Fruit fly (Drosophila melanogaster) whole organism, embryonic: Measurements from ENCODE around the gene CG18281.

ENCODE experiments used
- ATbp ChIP-seq: fragments of 200-800 bp; sonication (Bioruptor generic); optimal IDR thresholded peaks from 2 replicates; lab custom pipeline; 2017; ENCODE audit warnings: missing biosample characterization, mild to moderate bottlenecking, missing genetic modification characterization, missing genetic modification reagents
- Abd-B ChIP-seq: fragments of 200-800 bp; sonication (Bioruptor generic); optimal IDR thresholded peaks from 2 replicates; lab custom pipeline; 2018; ENCODE audit warnings: missing biosample characterization, mild to moderate bottlenecking, missing genetic modification characterization, moderate library complexity
- Atf3 ChIP-seq: fragments of 200-800 bp; sonication (Bioruptor generic); optimal IDR thresholded peaks from 3 replicates; lab custom pipeline; 2016; ENCODE audit warnings: missing biosample characterization, missing genetic modification characterization
- CG10654 ChIP-seq: fragments of 200-800 bp; sonication (Bioruptor generic); optimal IDR thresholded peaks from 2 replicates; lab custom pipeline; 2016; ENCODE audit warnings: missing biosample characterization, missing genetic modification characterization
- CG11723 ChIP-seq: fragments of 200-800 bp; sonication (Bioruptor generic); optimal IDR thresholded peaks from 2 replicates; lab custom pipeline; 2017; ENCODE audit warnings: missing biosample characterization, mild to moderate bottlenecking, missing genetic modification characterization
- CG14965 ChIP-seq: fragments of 200-800 bp; sonication (Bioruptor generic); optimal IDR thresholded peaks from 2 replicates; lab custom pipeline; 2016; ENCODE audit warnings: missing biosample characterization, missing genetic modification characterization, borderline replicate concordance
- CG15073 ChIP-seq: fragments of 200-800 bp; sonication (Bioruptor generic); optimal IDR thresholded peaks from 2 replicates; lab custom pipeline; 2016; ENCODE audit warnings: missing biosample characterization, missing genetic modification characterization
- CG1529 ChIP-seq: fragments of 200-800 bp; sonication (Bioruptor generic); optimal IDR thresholded peaks from 3 replicates; lab custom pipeline; 2018; ENCODE audit warnings: missing biosample characterization, missing genetic modification characterization
- CG15696 ChIP-seq: fragments of 200-800 bp; sonication (Bioruptor generic); optimal IDR thresholded peaks from 2 replicates; lab custom pipeline; 2019; ENCODE audit warnings: missing biosample characterization, mild to moderate bottlenecking, missing genetic modification characterization, moderate library complexity
- CG17186 ChIP-seq: fragments of 200-800 bp; sonication (Bioruptor generic); optimal IDR thresholded peaks from 3 replicates; lab custom pipeline; 2017; ENCODE audit warnings: missing biosample characterization, missing genetic modification reagents, missing genetic modification characterization
- CG18599 ChIP-seq: fragments of 200-800 bp; sonication (Bioruptor generic); optimal IDR thresholded peaks from 3 replicates; lab custom pipeline; 2017; ENCODE audit warnings: missing biosample characterization, missing genetic modification characterization, mild to moderate bottlenecking, moderate library complexity, missing genetic modification reagents
- CG31224 ChIP-seq: fragments of 200-800 bp; sonication (Bioruptor generic); IDR thresholded peaks from 2 replicates; pipeline ENCODE4 v1.3.6; 2022; ENCODE audit warnings: missing biosample characterization, missing genetic modification characterization
- CG31388 ChIP-seq: fragments of 200-800 bp; sonication (Bioruptor generic); optimal IDR thresholded peaks from 2 replicates; lab custom pipeline; 2016; ENCODE audit warnings: missing biosample characterization, missing genetic modification characterization
- CG31441 ChIP-seq: fragments of 200-800 bp; sonication (Bioruptor generic); IDR thresholded peaks from 2 replicates; pipeline ENCODE4 v1.3.6; 2022; ENCODE audit warnings: missing biosample characterization, missing genetic modification characterization
- CG32767 ChIP-seq: fragments of 200-800 bp; sonication (Bioruptor generic); IDR thresholded peaks from 2 replicates; pipeline ENCODE4 v1.3.6; 2022; ENCODE audit warnings: missing biosample characterization, missing genetic modification characterization
- CG3847 ChIP-seq: fragments of 200-800 bp; sonication (Bioruptor generic); IDR thresholded peaks from 2 replicates; pipeline ENCODE4 v1.3.6; 2022; ENCODE audit warnings: missing biosample characterization, missing genetic modification characterization
- CG42726 ChIP-seq: fragments of 200-800 bp; sonication (Bioruptor generic); IDR thresholded peaks from 2 replicates; pipeline ENCODE4 v1.3.6; 2022; ENCODE audit warnings: missing biosample characterization, missing genetic modification characterization; ENCODE audit not compliant: partially characterized antibody
- CG4282 ChIP-seq: fragments of 200-800 bp; sonication (Bioruptor generic); optimal IDR thresholded peaks from 2 replicates; lab custom pipeline; 2016; ENCODE audit warnings: missing biosample characterization, missing genetic modification characterization
- CG4360 ChIP-seq: fragments of 200-800 bp; sonication (Bioruptor generic); IDR thresholded peaks from 2 replicates; pipeline ENCODE4 v1.3.6; 2022; ENCODE audit warnings: missing biosample characterization, missing genetic modification characterization
- CG4854 ChIP-seq: fragments of 200-800 bp; sonication (Bioruptor generic); optimal IDR thresholded peaks from 2 replicates; lab custom pipeline; 2016; ENCODE audit warnings: missing biosample characterization, missing genetic modification characterization, inconsistent platforms
- CG7556 ChIP-seq: fragments of 200-800 bp; sonication (Bioruptor generic); optimal IDR thresholded peaks from 2 replicates; lab custom pipeline; 2017; ENCODE audit warnings: missing biosample characterization, mild to moderate bottlenecking, missing genetic modification characterization
- CG8924 ChIP-seq: fragments of 200-800 bp; optimal IDR thresholded peaks from 3 replicates; lab custom pipeline; 2019; ENCODE audit warnings: missing biosample characterization, mild to moderate bottlenecking, missing genetic modification characterization, moderate library complexity
- CG8944 ChIP-seq: fragments of 200-800 bp; sonication (Bioruptor generic); optimal IDR thresholded peaks from 3 replicates; lab custom pipeline; 2016; ENCODE audit warnings: missing biosample characterization, missing genetic modification characterization
- CG9609 ChIP-seq: fragments of 200-800 bp; sonication (Bioruptor generic); optimal IDR thresholded peaks from 3 replicates; lab custom pipeline; 2016; ENCODE audit warnings: missing biosample characterization, missing genetic modification characterization
- CG9727 ChIP-seq: fragments of 200-800 bp; sonication (Bioruptor generic); optimal IDR thresholded peaks from 3 replicates; lab custom pipeline; 2017; ENCODE audit warnings: missing biosample characterization, mild to moderate bottlenecking, missing genetic modification characterization
- CoRest ChIP-seq: fragments of 200-800 bp; sonication (Bioruptor generic); optimal IDR thresholded peaks from 3 replicates; lab custom pipeline; 2018; ENCODE audit warnings: missing biosample characterization, mild to moderate bottlenecking, missing genetic modification characterization, moderate library complexity
- Doc3 ChIP-seq: fragments of 200-800 bp; sonication (Bioruptor generic); IDR thresholded peaks from 3 replicates; pipeline ENCODE4 v1.3.6; 2022; ENCODE audit warnings: missing biosample characterization, missing genetic modification characterization; ENCODE audit not compliant: partially characterized antibody
- Eip74EF ChIP-seq, 2 experiments: fragments of 200-800 bp in 1 of 2; fragments of >200 bp in 1 of 2; sonication (Bioruptor generic) in 1 of 2; optimal IDR thresholded peaks; 2 replicates each; lab custom pipeline; 2017 to 2019; ENCODE audit warnings: missing biosample characterization in 2 of 2, missing genetic modification characterization in 2 of 2, mild to moderate bottlenecking in 1 of 2, moderate library complexity in 1 of 2
- HLH3B ChIP-seq: fragments of 200-800 bp; sonication (Bioruptor generic); IDR thresholded peaks from 2 replicates; pipeline ENCODE4 v1.3.6; 2022; ENCODE audit warnings: missing biosample characterization, missing genetic modification characterization
- Scr ChIP-seq: fragments of 200-800 bp; sonication (Bioruptor generic); IDR thresholded peaks from 2 replicates; pipeline ENCODE4 v1.3.6; 2022; ENCODE audit warnings: missing biosample characterization, missing genetic modification characterization; ENCODE audit not compliant: partially characterized antibody
- Stat92E ChIP-seq, 3 experiments: fragments of >200 bp in 2 of 3; fragments of 200-800 bp in 1 of 3; sonication (Bioruptor generic) in 1 of 3; optimal IDR thresholded peaks; 2 replicates each; lab custom pipeline; 2017 to 2019; ENCODE audit warnings: missing biosample characterization in 3 of 3, missing genetic modification characterization in 3 of 3, mild to moderate bottlenecking in 1 of 3, moderate library complexity in 1 of 3
- Taf1 ChIP-seq: fragments of 200-800 bp; sonication (Bioruptor generic); IDR thresholded peaks from 2 replicates; pipeline ENCODE4 v1.3.6; 2022; ENCODE audit warnings: missing biosample characterization, missing genetic modification characterization
- YL-1 ChIP-seq: fragments of 200-800 bp; sonication (Bioruptor generic); optimal IDR thresholded peaks from 3 replicates; lab custom pipeline; 2017; ENCODE audit warnings: missing biosample characterization, mild to moderate bottlenecking, missing genetic modification characterization
- ac ChIP-seq: fragments of 200-800 bp; sonication (Bioruptor generic); optimal IDR thresholded peaks from 3 replicates; lab custom pipeline; 2017; ENCODE audit warnings: missing biosample characterization, mild to moderate bottlenecking, missing genetic modification characterization
- bsh ChIP-seq, 2 experiments: fragments of 200-800 bp; sonication (Bioruptor generic); optimal IDR thresholded peaks; 2 replicates each; lab custom pipeline; 2017 to 2018; ENCODE audit warnings: mild to moderate bottlenecking in 2 of 2, missing biosample characterization in 2 of 2, missing genetic modification characterization in 2 of 2, moderate library complexity in 1 of 2
- btn ChIP-seq: fragments of 200-800 bp; sonication (Bioruptor generic); optimal IDR thresholded peaks from 2 replicates; lab custom pipeline; 2016; ENCODE audit warnings: missing biosample characterization, missing genetic modification characterization
- chm ChIP-seq: fragments of 200-800 bp; sonication (Bioruptor generic); IDR thresholded peaks from 2 replicates; pipeline ENCODE4 v1.3.6; 2022; ENCODE audit warnings: missing biosample characterization, missing genetic modification characterization
- crol ChIP-seq: fragments of 200-800 bp; sonication (Bioruptor generic); IDR thresholded peaks from 2 replicates; pipeline ENCODE4 v1.3.6; 2022; ENCODE audit warnings: missing biosample characterization, missing genetic modification characterization
- ewg ChIP-seq: fragments of 200-800 bp; sonication (Bioruptor generic); optimal IDR thresholded peaks from 3 replicates; lab custom pipeline; 2017; ENCODE audit warnings: mild to moderate bottlenecking, missing biosample characterization, missing genetic modification reagents, missing genetic modification characterization
- gsb-n ChIP-seq: fragments of 200-800 bp; sonication (Bioruptor generic); optimal IDR thresholded peaks from 3 replicates; lab custom pipeline; 2018; ENCODE audit warnings: missing biosample characterization, mild to moderate bottlenecking, missing genetic modification characterization
- inv ChIP-seq: fragments of 200-800 bp; sonication (Bioruptor generic); IDR thresholded peaks from 2 replicates; pipeline ENCODE4 v1.3.6; 2022; ENCODE audit warnings: missing biosample characterization, missing genetic modification characterization; ENCODE audit not compliant: partially characterized antibody
- kah ChIP-seq: fragments of 200-800 bp; sonication (Bioruptor generic); optimal IDR thresholded peaks from 2 replicates; lab custom pipeline; 2018; ENCODE audit warnings: missing biosample characterization, mild to moderate bottlenecking, missing genetic modification characterization
- klu ChIP-seq: fragments of 200-800 bp; sonication (Bioruptor generic); IDR thresholded peaks from 2 replicates; pipeline ENCODE4 v1.3.6; 2022; ENCODE audit warnings: missing biosample characterization, missing genetic modification characterization
- maf-S ChIP-seq: fragments of 200-800 bp; sonication (Bioruptor generic); optimal IDR thresholded peaks from 2 replicates; lab custom pipeline; 2016; ENCODE audit warnings: missing biosample characterization, missing genetic modification characterization
- nerfin-2 ChIP-seq: fragments of 200-800 bp; sonication (Bioruptor generic); IDR thresholded peaks from 2 replicates; pipeline ENCODE4 v1.3.6; 2022; ENCODE audit warnings: missing biosample characterization, missing genetic modification characterization; ENCODE audit not compliant: partially characterized antibody
- org-1 ChIP-seq: fragments of 200-800 bp; sonication (Bioruptor generic); optimal IDR thresholded peaks from 2 replicates; lab custom pipeline; 2017; ENCODE audit warnings: missing biosample characterization, missing genetic modification characterization
- pros ChIP-seq: fragments of 200-800 bp; sonication (Bioruptor generic); optimal IDR thresholded peaks from 3 replicates; lab custom pipeline; 2019; ENCODE audit warnings: missing biosample characterization, mild to moderate bottlenecking, missing genetic modification characterization, moderate library complexity
- psq ChIP-seq: fragments of 200-800 bp; sonication (Bioruptor generic); optimal IDR thresholded peaks from 2 replicates; lab custom pipeline; 2017; ENCODE audit warnings: missing biosample characterization, missing genetic modification characterization
- shn ChIP-seq: fragments of 200-800 bp; sonication (Bioruptor generic); optimal IDR thresholded peaks from 3 replicates; lab custom pipeline; 2016; ENCODE audit warnings: missing biosample characterization, missing genetic modification characterization

The CG18281 gene

DNA sequence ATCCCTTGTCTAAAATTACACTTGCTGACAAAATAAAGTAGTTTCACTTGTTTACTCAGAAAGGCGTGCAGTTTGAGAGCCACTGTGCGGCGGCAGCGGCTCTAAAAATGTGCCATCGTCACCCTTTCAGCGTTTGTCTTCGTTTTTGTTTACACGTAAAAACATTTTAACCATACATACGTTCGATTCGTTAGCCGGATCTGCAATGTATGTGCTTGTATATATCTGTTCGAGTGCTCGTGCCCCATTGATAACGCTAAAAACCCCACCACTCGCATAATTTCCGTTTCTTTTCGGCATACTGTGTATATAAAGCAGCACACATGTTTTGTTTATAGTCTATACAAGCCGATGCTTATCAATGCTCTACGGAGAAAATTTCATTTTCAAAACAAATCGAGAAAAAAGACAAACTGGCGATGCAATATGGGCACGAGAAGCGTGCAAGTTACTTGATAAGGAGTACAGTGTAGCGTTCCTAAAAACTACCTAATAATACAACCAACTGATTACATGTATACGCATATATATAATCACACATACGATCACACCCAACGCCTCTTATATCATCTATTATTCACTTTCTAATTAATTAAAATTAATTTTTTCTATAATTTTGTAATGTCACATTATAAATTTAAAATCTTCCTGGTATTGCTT, 17.0 kb downstream of the CG18281 start (continued):
- no peak for TF ChIP-seq inv (GFP tag; lab: Robert Waterston, UW)
- TF ChIP-seq org-1 (GFP tag; lab: Kevin White, UChicago): no peak
- no peak for TF ChIP-seq shn (GFP tag; lab: Kevin White, UChicago)
- TF ChIP-seq psq (GFP tag; lab: Kevin White, UChicago): no peak
- TF ChIP-seq Stat92E (GFP tag; optimal IDR thresholded peaks at IDR 0.05; lab: Kevin White, UChicago): peak in 1 of 3 experiments; percentile 32
- peak in 1 of 2 experiments; percentile 69 for TF ChIP-seq bsh (GFP tag; optimal IDR thresholded peaks at IDR 0.05; lab: Kevin White, UChicago)
- no peak for TF ChIP-seq klu
- peak; percentile 61 for TF ChIP-seq CG8924 (tag; lab: Kevin White, UChicago)
- no peak for TF ChIP-seq CG3847 (GFP tag; lab: Robert Waterston, UW)
- TF ChIP-seq CG14965 (GFP tag; lab: Kevin White, UChicago): no peak
- TF ChIP-seq YL-1 (GFP tag; lab: Kevin White, UChicago): peak; percentile 27
- peak; percentile 52 for TF ChIP-seq CoRest (tag; lab: Kevin White, UChicago)
- TF ChIP-seq kah: no peak
- peak; percentile 66 for TF ChIP-seq CG7556 (GFP tag; lab: Kevin White, UChicago)
- TF ChIP-seq CG4282 (GFP tag; lab: Kevin White, UChicago): no peak
- TF ChIP-seq chm: peak; percentile 28; the same call in 1 of the 2 replicates
- no peak for TF ChIP-seq CG1529
- TF ChIP-seq CG42726: 0 out of 2 replicates have a peak, but pooled peaks have one; percentile 22
- no peak for TF ChIP-seq CG8944 (GFP tag; lab: Kevin White, UChicago)
- TF ChIP-seq CG10654 (GFP tag; lab: Kevin White, UChicago): no peak
- TF ChIP-seq CG18599 (GFP tag; lab: Kevin White, UChicago): peak; percentile 55
- TF ChIP-seq HLH3B (GFP tag; lab: Robert Waterston, UW): peak; percentile 36; the same call in 1 of the 2 replicates
- no peak for TF ChIP-seq CG4854 (GFP tag; lab: Kevin White, UChicago)
- no peak for TF ChIP-seq CG32767 (GFP tag; lab: Robert Waterston, UW)
- no peak for TF ChIP-seq crol (GFP tag; lab: Robert Waterston, UW)
- no peak for TF ChIP-seq CG9727 (GFP tag; lab: Kevin White, UChicago)
- no peak for TF ChIP-seq CG15073 (GFP tag; lab: Kevin White, UChicago)
- 0 out of 2 replicates have a peak, but pooled peaks have one; percentile 9 for TF ChIP-seq Scr (GFP tag; lab: Robert Waterston, UW)
- TF ChIP-seq ATbp (GFP tag; lab: Kevin White, UChicago): peak; percentile 36
- no peak for TF ChIP-seq Doc3 (GFP tag; lab: Robert Waterston, UW)
- no peak for TF ChIP-seq Atf3 (GFP tag; lab: Kevin White, UChicago)
- TF ChIP-seq CG4360 (GFP tag; lab: Robert Waterston, UW): no peak
- TF ChIP-seq CG31441 (GFP tag; lab: Robert Waterston, UW): peak; percentile 74
- no peak for TF ChIP-seq CG17186 (GFP tag; lab: Kevin White, UChicago)
- TF ChIP-seq Taf1 (GFP tag; lab: Robert Waterston, UW): 0 out of 2 replicates have a peak, but pooled peaks have one; percentile 8
- no peak for TF ChIP-seq CG9609 (GFP tag; lab: Kevin White, UChicago)
- no peak for TF ChIP-seq btn (GFP tag; lab: Kevin White, UChicago)
- TF ChIP-seq ewg (GFP tag; lab: Kevin White, UChicago): no peak
- TF ChIP-seq CG15696 (tag; lab: Kevin White, UChicago): peak; percentile 61
- no peak for TF ChIP-seq ac (GFP tag; lab: Kevin White, UChicago)
- TF ChIP-seq maf-S (GFP tag; lab: Kevin White, UChicago): no peak
- no peak for TF ChIP-seq Eip74EF (GFP tag; optimal IDR thresholded peaks at IDR 0.05; lab: Kevin White, UChicago)
- no peak for TF ChIP-seq nerfin-2 (GFP tag; lab: Robert Waterston, UW)
- TF ChIP-seq pros: peak; percentile 49
- TF ChIP-seq CG31224 (GFP tag; lab: Robert Waterston, UW): no peak
- TF ChIP-seq Abd-B (GFP tag; lab: Kevin White, UChicago): peak; percentile 22
- TF ChIP-seq CG11723: no peak
- TF ChIP-seq gsb-n (tag; lab: Kevin White, UChicago): peak; percentile 38
- TF ChIP-seq CG31388 (GFP tag; lab: Kevin White, UChicago): no peak
